Worm (Caenorhabditis elegans) whole organism, L3 larva: Measurements from ENCODE around the gene npr-30.

ENCODE experiments used
- R02D3.7 ChIP-seq: fragments of 150-350 bp; optimal IDR thresholded peaks from 2 replicates; lab custom pipeline; 2014; ENCODE audit warnings: missing biosample characterization, missing genetic modification characterization
- ZK546.5 ChIP-seq: sonication (generic microtip); optimal IDR thresholded peaks from 2 replicates; lab custom pipeline; 2017; ENCODE audit warnings: missing biosample characterization, missing genetic modification characterization
- ama-1 ChIP-seq: fragments of 150-350 bp; optimal IDR thresholded peaks from 2 replicates; lab custom pipeline; 2018
- ceh-16 ChIP-seq: sonication (generic microtip); optimal IDR thresholded peaks from 2 replicates; lab custom pipeline; 2017; ENCODE audit warnings: missing biosample characterization, missing genetic modification characterization
- ceh-28 ChIP-seq: fragments of 150-350 bp; optimal IDR thresholded peaks from 2 replicates; lab custom pipeline; 2014; ENCODE audit warnings: missing biosample characterization, missing genetic modification reagents, missing genetic modification characterization
- ceh-82 ChIP-seq: fragments of 150-350 bp; optimal IDR thresholded peaks from 2 replicates; lab custom pipeline; 2014; ENCODE audit warnings: missing biosample characterization, missing genetic modification characterization
- ceh-9 ChIP-seq: sonication (generic microtip); optimal IDR thresholded peaks from 2 replicates; lab custom pipeline; 2018; ENCODE audit warnings: missing biosample characterization, missing genetic modification characterization
- daf-12 ChIP-seq: fragments of 150-350 bp; optimal IDR thresholded peaks from 2 replicates; lab custom pipeline; 2014; ENCODE audit warnings: missing biosample characterization, missing genetic modification reagents, missing genetic modification characterization
- egl-5 ChIP-seq: fragments of 150-350 bp; optimal IDR thresholded peaks from 2 replicates; lab custom pipeline; 2017; ENCODE audit warnings: missing biosample characterization, missing genetic modification reagents, missing genetic modification characterization, inconsistent platforms
- elt-1 ChIP-seq: fragments of 150-350 bp; optimal IDR thresholded peaks from 2 replicates; lab custom pipeline; 2014; ENCODE audit warnings: missing biosample characterization, missing genetic modification characterization
- elt-2 ChIP-seq: sonication (generic microtip); optimal IDR thresholded peaks from 2 replicates; lab custom pipeline; 2016; ENCODE audit warnings: missing genetic modification reagents, mild to moderate bottlenecking, missing genetic modification characterization, missing compliant biosample characterization
- elt-3 ChIP-seq, 3 experiments: fragments of 150-350 bp in 1 of 3; sonication (generic microtip) in 2 of 3; optimal IDR thresholded peaks; 2 replicates in 2 of 3; 4 replicates in 1 of 3; lab custom pipeline; 2014 to 2017; ENCODE audit warnings: missing biosample characterization in 3 of 3, missing genetic modification characterization in 3 of 3
- fkh-10 ChIP-seq: sonication (generic microtip); optimal IDR thresholded peaks from 2 replicates; lab custom pipeline; 2017; ENCODE audit warnings: missing biosample characterization, missing genetic modification reagents, missing genetic modification characterization
- fkh-2 ChIP-seq: fragments of 150-350 bp; optimal IDR thresholded peaks from 2 replicates; lab custom pipeline; 2014; ENCODE audit warnings: missing biosample characterization, missing genetic modification reagents, missing genetic modification characterization
- fos-1 ChIP-seq: fragments of 150-350 bp; optimal IDR thresholded peaks from 2 replicates; lab custom pipeline; 2014; ENCODE audit warnings: missing biosample characterization, missing genetic modification characterization
- jun-1 ChIP-seq: fragments of 150-350 bp; optimal IDR thresholded peaks from 2 replicates; lab custom pipeline; 2014; ENCODE audit warnings: missing biosample characterization, missing genetic modification reagents, missing genetic modification characterization
- lin-15B ChIP-seq: fragments of 150-350 bp; optimal IDR thresholded peaks from 2 replicates; lab custom pipeline; 2014; ENCODE audit warnings: missing biosample characterization, missing genetic modification characterization
- mdl-1 ChIP-seq: fragments of 150-350 bp; optimal IDR thresholded peaks from 2 replicates; lab custom pipeline; 2014; ENCODE audit warnings: missing biosample characterization, missing genetic modification characterization
- mml-1 ChIP-seq: fragments of 150-350 bp; sonication (generic microtip); optimal IDR thresholded peaks from 3 replicates; lab custom pipeline; 2014; ENCODE audit warnings: missing biosample characterization, missing genetic modification characterization
- nfya-1 ChIP-seq: sonication (generic microtip); optimal IDR thresholded peaks from 2 replicates; lab custom pipeline; 2017; ENCODE audit warnings: missing genetic modification characterization, mild to moderate bottlenecking, missing compliant biosample characterization, antibody characterized with exemption, moderate library complexity; ENCODE audit not compliant: insufficient read depth
- nhr-11 ChIP-seq: fragments of 150-350 bp; optimal IDR thresholded peaks from 2 replicates; lab custom pipeline; 2014; ENCODE audit warnings: missing biosample characterization, missing genetic modification characterization
- nhr-23 ChIP-seq: fragments of 150-350 bp; optimal IDR thresholded peaks from 2 replicates; lab custom pipeline; 2014; ENCODE audit warnings: missing biosample characterization, missing genetic modification reagents, missing genetic modification characterization
- nhr-237 ChIP-seq: fragments of 150-350 bp; optimal IDR thresholded peaks from 2 replicates; lab custom pipeline; 2014; ENCODE audit warnings: missing biosample characterization, missing genetic modification characterization
- nhr-25 ChIP-seq: sonication (generic microtip); optimal IDR thresholded peaks from 2 replicates; lab custom pipeline; 2017; ENCODE audit warnings: missing biosample characterization, missing genetic modification characterization
- nhr-28 ChIP-seq: fragments of 150-350 bp; optimal IDR thresholded peaks from 2 replicates; lab custom pipeline; 2014; ENCODE audit warnings: missing biosample characterization, missing genetic modification characterization
- nhr-43 ChIP-seq: sonication (generic microtip); optimal IDR thresholded peaks from 2 replicates; lab custom pipeline; 2016; ENCODE audit warnings: mild to moderate bottlenecking, missing genetic modification characterization, missing compliant biosample characterization; ENCODE audit not compliant: poor library complexity, severe bottlenecking
- nhr-67 ChIP-seq: fragments of 150-350 bp; optimal IDR thresholded peaks from 2 replicates; lab custom pipeline; 2014; ENCODE audit warnings: missing biosample characterization, missing genetic modification characterization
- nhr-77 ChIP-seq: fragments of 150-350 bp; optimal IDR thresholded peaks from 2 replicates; lab custom pipeline; 2014; ENCODE audit warnings: missing biosample characterization, missing genetic modification characterization
- pha-4 ChIP-seq: fragments of 150-350 bp; optimal IDR thresholded peaks from 2 replicates; lab custom pipeline; 2014; ENCODE audit warnings: missing biosample characterization, missing genetic modification reagents, missing genetic modification characterization
- pqm-1 ChIP-seq: fragments of 150-350 bp; optimal IDR thresholded peaks from 2 replicates; lab custom pipeline; 2017; ENCODE audit warnings: missing biosample characterization, missing genetic modification characterization, inconsistent platforms
- snpc-4 ChIP-seq: fragments of 150-350 bp; optimal IDR thresholded peaks from 2 replicates; lab custom pipeline; 2014; ENCODE audit warnings: missing biosample characterization, missing genetic modification characterization
- unc-39 ChIP-seq: sonication (generic microtip); optimal IDR thresholded peaks from 4 replicates; lab custom pipeline; 2017; ENCODE audit warnings: missing biosample characterization, missing genetic modification characterization
- unc-62 ChIP-seq: fragments of 150-350 bp; sonication (generic microtip); optimal IDR thresholded peaks from 4 replicates; lab custom pipeline; 2014; ENCODE audit warnings: missing biosample characterization, missing genetic modification reagents, missing genetic modification characterization
- ztf-11 ChIP-seq: fragments of 150-350 bp; optimal IDR thresholded peaks from 2 replicates; lab custom pipeline; 2014; ENCODE audit warnings: missing biosample characterization, missing genetic modification characterization

Gene npr-30

DNA sequence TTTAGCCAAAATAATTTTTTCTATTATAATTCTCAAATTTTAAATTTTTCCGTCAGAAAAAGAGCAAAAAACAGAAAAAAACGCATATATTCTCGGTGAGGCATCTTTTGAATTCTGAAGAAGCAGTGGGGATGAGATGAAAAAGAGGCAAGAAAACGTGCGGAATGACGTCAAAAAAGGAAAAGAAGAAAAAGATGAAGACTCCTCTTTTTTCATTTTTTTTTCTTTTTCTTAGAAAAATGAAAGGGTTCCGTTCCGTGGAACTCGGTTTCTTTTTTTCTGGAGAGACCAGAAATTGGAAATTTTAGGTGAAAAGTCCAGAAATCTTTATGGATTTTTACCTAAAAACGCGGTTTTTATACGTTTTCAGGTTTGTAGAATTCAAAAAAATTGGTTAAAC lies 27.3 kb downstream of the npr-30 start:
- no peak for TF ChIP-seq elt-2 (tag; lab: Kevin White, UChicago)
- peak; percentile 35 for TF ChIP-seq nfya-1 (tag; lab: Kevin White, UChicago)
- TF ChIP-seq egl-5, result no peak
- no peak for TF ChIP-seq pqm-1 (tag; lab: Kevin White, UChicago)
- TF ChIP-seq jun-1 (tag; lab: Kevin White, UChicago), result no peak
- no peak for TF ChIP-seq nhr-77 (tag; lab: Kevin White, UChicago)
- TF ChIP-seq lin-15B (tag; lab: Kevin White, UChicago), result no peak
- TF ChIP-seq nhr-28, result no peak
- peak; percentile 94 for TF ChIP-seq fkh-10 (GFP tag; lab: Kevin White, UChicago)
- TF ChIP-seq daf-12 (tag; lab: Kevin White, UChicago), result no peak

- TF ChIP-seq nhr-67 (tag; lab: Kevin White, UChicago) (no peak), nfya-1 (tag; lab: Kevin White, UChicago) (no peak), nhr-43 (no peak), pqm-1 (tag; lab: Kevin White, UChicago) (no peak), ceh-28 (tag; lab: Kevin White, UChicago) (no peak), fos-1 (tag; lab: Kevin White, UChicago) (no peak), elt-2 (tag; lab: Kevin White, UChicago) (no peak), ZK546.5 (no peak), nhr-237 (tag; lab: Kevin White, UChicago) (no peak), unc-62 (no peak), nhr-11 (no peak), nhr-23 (tag; lab: Kevin White, UChicago) (no peak)
Observed at ce11 chrIII:31600-31999, 28.5 kb downstream of the npr-30 start.

DNA sequence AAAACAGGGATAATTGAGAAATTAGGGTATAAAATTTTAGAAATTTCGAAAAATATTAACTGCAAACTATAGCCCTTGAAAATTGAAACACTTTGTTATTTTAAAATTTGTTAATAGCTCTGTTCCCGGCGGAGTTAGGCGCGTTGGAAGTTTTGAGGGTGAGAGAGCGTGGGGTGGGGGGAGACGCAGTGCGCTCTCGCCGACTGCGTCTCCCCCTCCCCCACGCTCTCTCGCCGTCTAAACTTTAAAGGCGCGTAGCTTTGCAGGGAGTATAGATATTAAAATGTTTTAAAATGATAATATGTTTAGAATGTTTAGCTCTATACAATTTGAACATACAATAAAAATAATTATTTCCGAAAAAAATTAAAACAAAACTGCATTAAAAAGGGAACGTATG lies 30.1 kb downstream of the npr-30 start:
- TF ChIP-seq R02D3.7 (tag; lab: Kevin White, UChicago), result no peak
- TF ChIP-seq ceh-16, result no peak
- no peak for TF ChIP-seq daf-12 (tag; lab: Kevin White, UChicago)
- TF ChIP-seq elt-3 (tag; optimal IDR thresholded peaks at IDR 0.05; lab: Kevin White, UChicago), result no peak
- TF ChIP-seq jun-1 (tag; lab: Kevin White, UChicago), result no peak
- no peak for TF ChIP-seq nfya-1 (tag; lab: Kevin White, UChicago)
- TF ChIP-seq ztf-11 (tag; lab: Kevin White, UChicago), result no peak
- TF ChIP-seq nhr-43, result no peak
- TF ChIP-seq ceh-82 (tag; lab: Kevin White, UChicago), result no peak
- TF ChIP-seq ama-1, result no peak
- no peak for TF ChIP-seq unc-39 (tag; lab: Kevin White, UChicago)
- TF ChIP-seq mml-1 (tag; lab: Kevin White, UChicago), result no peak
- TF ChIP-seq snpc-4 (tag; lab: Kevin White, UChicago), result no peak
- no peak for TF ChIP-seq mdl-1 (tag; lab: Kevin White, UChicago)
- TF ChIP-seq nhr-237 (tag; lab: Kevin White, UChicago), result no peak
- no peak for TF ChIP-seq elt-1 (tag; lab: Kevin White, UChicago)

ce11 chrIII:38117-38516 lies 35.0 kb downstream of the npr-30 start, which contains the start of gene clp-10:
clp-10 (minus strand) TSS chrIII:38217.
- TF ChIP-seq fkh-10 (GFP tag; lab: Kevin White, UChicago) (no peak), fkh-2 (tag; lab: Kevin White, UChicago) (no peak), pha-4 (tag; lab: Kevin White, UChicago) (no peak), ceh-9 (tag; lab: Kevin White, UChicago) (no peak)

ce11 chrIII:39516-39915 lies 36.4 kb downstream of the npr-30 start:
- TF ChIP-seq nhr-25 (tag; lab: Kevin White, UChicago) (no peak), jun-1 (tag; lab: Kevin White, UChicago) (no peak), ceh-9 (tag; lab: Kevin White, UChicago) (no peak), nhr-23 (tag; lab: Kevin White, UChicago) (peak; percentile 25), pha-4 (tag; lab: Kevin White, UChicago) (no peak), egl-5 (no peak)
- TF ChIP-seq, all 47 proteins: peak for 1
